Fruit fly (Drosophila melanogaster): ENCODE measurements around the gene CG12104.

CG12104 gene

DNA sequence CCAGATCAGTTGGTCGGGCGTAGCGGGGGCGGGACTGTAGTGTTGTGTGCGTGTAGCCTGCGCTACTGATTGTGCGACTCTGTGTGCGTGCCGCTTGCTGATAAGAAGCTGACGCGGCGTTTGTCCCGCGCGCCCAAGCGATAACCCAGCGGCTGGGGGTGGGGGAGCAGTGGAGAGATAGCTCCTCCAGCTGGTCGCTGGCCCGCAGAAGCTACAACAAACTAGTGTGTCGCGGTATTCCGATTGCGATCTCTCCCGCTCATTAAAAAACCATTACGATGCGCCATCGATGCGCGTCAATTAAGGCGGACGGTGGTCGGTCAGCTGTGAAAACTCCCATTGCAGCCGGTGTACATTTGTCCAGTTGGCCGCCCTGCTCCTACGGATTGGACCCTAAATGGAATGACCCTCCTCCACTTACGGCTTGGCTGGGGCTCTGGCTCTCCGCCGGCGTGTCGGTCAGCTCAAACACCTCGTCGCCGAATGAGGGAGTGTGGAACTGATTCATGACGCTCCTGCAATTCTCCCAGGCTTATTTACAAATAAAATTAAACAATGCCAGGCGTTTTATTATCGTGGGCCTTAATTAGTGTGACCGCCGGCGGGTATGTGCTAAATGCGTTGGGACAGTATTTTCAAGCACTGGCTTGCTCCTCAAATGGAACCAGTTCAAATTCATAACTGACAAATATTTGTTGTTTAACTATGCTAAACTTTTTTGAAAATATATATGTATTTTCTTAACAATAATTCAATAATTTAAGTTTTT lies at the start of gene CG12104:
TSS of gene CG12104 (minus strand) at position 611 of the 769 bp plus-strand sequence.
- TF ChIP-seq Rel (GFP tag; optimal IDR thresholded peaks at IDR 0.05) (no peak), Rel (tag; optimal IDR thresholded peaks at IDR 0.05) (peak; percentile 1), Mio (GFP tag; optimal IDR thresholded peaks at IDR 0.05) (no peak), foxo (GFP tag; optimal IDR thresholded peaks at IDR 0.05) (peak in 1 of 2 experiments; percentile 11), h (GFP tag; optimal IDR thresholded peaks at IDR 0.05) (peak; percentile 22)

DNA sequence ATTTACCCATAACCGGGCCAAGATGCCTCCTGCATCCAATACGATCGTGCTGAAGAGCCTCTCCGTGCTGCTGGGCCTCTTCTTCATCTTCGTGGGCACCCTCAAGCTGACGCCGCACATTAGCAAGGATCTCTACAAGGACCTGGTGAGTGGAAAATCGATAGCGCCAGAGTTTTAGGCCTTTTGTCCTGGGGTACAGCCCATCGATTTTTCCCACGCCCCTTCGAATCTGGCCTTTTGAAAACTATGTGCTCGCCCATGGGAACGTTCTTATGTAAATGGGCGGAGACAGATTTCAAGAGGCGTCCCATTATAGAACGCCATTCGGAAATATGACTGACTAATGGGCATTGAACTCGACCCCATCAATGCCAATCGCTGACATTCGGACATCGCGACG lies 46.9 kb upstream of the CG12104 start:
- TF ChIP-seq Dif (GFP tag; optimal IDR thresholded peaks at IDR 0.05; ENCODE audit: partially characterized antibody) = no peak
- TF ChIP-seq Sp1 (GFP tag; optimal IDR thresholded peaks at IDR 0.05) = no peak
- no peak for TF ChIP-seq Jra (GFP tag; optimal IDR thresholded peaks at IDR 0.05)
- TF ChIP-seq N (GFP tag; optimal IDR thresholded peaks at IDR 0.05) = no peak
- no peak for TF ChIP-seq Abd-B (GFP tag; optimal IDR thresholded peaks at IDR 0.05)

DNA sequence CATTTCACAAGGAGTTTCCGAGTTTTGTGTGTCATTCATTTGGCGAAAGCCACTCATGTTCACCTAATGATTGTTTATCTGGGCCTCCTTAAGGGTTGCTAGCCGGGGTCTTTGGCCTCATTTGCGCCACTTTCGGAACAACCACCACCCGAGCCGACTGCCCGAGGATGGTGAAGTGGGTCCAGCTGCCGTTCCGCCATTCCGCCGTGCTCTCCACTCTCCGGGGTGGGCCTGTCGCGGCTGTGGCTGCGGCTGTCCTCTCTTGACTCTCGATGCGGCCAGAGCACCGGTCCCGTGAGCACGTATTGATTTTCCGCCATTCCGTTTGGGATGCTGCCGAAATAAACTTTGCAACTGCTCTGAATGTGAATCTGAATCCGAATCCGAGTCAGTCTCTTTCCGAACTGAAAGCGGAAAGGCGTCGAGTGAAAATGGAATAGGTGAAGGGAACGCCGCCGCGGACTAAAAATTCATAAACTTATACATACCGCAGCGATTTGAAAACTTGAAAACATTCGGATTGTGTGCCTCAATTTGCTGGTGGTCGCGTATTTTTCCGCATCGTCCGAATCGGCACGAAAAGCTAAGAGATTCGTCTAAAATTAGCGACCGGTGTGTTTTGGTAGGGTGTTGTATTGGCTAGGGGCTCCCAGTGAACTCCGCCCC lies 46.3 kb upstream of the CG12104 start, which contains the start of gene CG13920:
TSS of gene CG13920 (plus strand) at position 255 of the 666 bp plus-strand sequence.
- TF ChIP-seq Dif (GFP tag; optimal IDR thresholded peaks at IDR 0.05; ENCODE audit: partially characterized antibody) (peak; percentile 10), usp (GFP tag; optimal IDR thresholded peaks at IDR 0.05) (no peak), sv (GFP tag; optimal IDR thresholded peaks at IDR 0.05) (no peak), psq (GFP tag; optimal IDR thresholded peaks at IDR 0.05) (no peak), rgr (GFP tag; optimal IDR thresholded peaks at IDR 0.05) (no peak), GATAd (GFP tag; optimal IDR thresholded peaks at IDR 0.05) (no peak)

DNA sequence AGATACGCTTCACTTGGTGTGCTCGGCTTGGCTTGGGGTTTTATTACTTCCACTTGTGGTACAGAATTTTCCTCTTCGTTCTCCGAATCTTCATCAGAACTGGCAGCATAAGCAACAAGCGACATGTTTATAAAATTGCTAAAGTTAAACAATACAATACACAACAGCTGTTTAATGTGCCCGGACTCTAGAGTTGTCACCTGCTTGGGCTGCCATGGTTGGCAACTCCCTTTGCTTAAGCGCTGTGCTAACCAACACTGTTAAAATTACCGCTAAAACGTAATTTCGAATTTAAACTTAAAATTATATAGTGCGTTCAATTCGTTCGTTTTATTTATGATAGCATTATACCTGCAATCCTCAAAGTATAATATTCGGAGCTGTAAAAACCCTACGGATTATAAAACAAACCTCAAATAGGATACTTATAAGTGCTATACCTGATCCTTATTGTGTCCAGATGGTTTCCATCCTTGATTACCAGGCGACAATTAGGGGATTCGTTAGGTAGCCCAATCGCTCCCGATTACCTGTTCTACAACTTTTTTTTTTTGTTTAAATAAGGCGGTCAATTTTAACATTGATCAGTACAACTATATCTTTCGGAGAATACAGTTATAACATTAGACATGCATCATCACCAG lies 44.9 kb upstream of the CG12104 start, which contains the start of the genes CG17249 and Bro:
TSS of gene CG17249 (minus strand) at position 189 of the 644 bp plus-strand sequence.
TSS of gene Bro (plus strand) at position 594 of the 644 bp plus-strand sequence.
- TF ChIP-seq lola (GFP tag; optimal IDR thresholded peaks at IDR 0.05) (no peak), ey (GFP tag; optimal IDR thresholded peaks at IDR 0.05) (peak; percentile 37), h (GFP tag; optimal IDR thresholded peaks at IDR 0.05) (no peak), Hr83 (GFP tag; optimal IDR thresholded peaks at IDR 0.05; ENCODE audit: poor library complexity, severe bottlenecking) (peak; percentile 86), usp (GFP tag; optimal IDR thresholded peaks at IDR 0.05) (no peak), Myc (optimal IDR thresholded peaks at IDR 0.05) (peak; percentile 51), Mio (GFP tag; optimal IDR thresholded peaks at IDR 0.05) (no peak), psq (GFP tag; optimal IDR thresholded peaks at IDR 0.05) (peak; percentile 2), Hr78 (GFP tag; optimal IDR thresholded peaks at IDR 0.05) (no peak), CG9705 (GFP tag; optimal IDR thresholded peaks at IDR 0.05) (no peak), rgr (GFP tag; optimal IDR thresholded peaks at IDR 0.05) (peak; percentile 67), brk (GFP tag; optimal IDR thresholded peaks at IDR 0.05) (no peak), N (GFP tag; optimal IDR thresholded peaks at IDR 0.05) (no peak), tai (GFP tag; optimal IDR thresholded peaks at IDR 0.05) (no peak), Jra (GFP tag; optimal IDR thresholded peaks at IDR 0.05) (no peak), br (GFP tag; optimal IDR thresholded peaks at IDR 0.05) (no peak), dl (GFP tag; optimal IDR thresholded peaks at IDR 0.05; ENCODE audit: insufficient read depth in 1 of 2, partially characterized antibody in 2 of 2) (no peak), Dif (GFP tag; optimal IDR thresholded peaks at IDR 0.05; ENCODE audit: partially characterized antibody) (peak; percentile 25), Dfd (GFP tag; optimal IDR thresholded peaks at IDR 0.05) (no peak), OdsH (GFP tag; optimal IDR thresholded peaks at IDR 0.05) (peak; percentile 16), Hnf4 (GFP tag; optimal IDR thresholded peaks at IDR 0.05) (peak; percentile 80), pan (optimal IDR thresholded peaks at IDR 0.05) (no peak), sv (GFP tag; optimal IDR thresholded peaks at IDR 0.05) (peak; percentile 38), foxo (GFP tag; optimal IDR thresholded peaks at IDR 0.05) (peak in 1 of 2 experiments; percentile 44), CG32264 (GFP tag; optimal IDR thresholded peaks at IDR 0.05) (no peak), Vsx2 (GFP tag; optimal IDR thresholded peaks at IDR 0.05; ENCODE audit: partially characterized antibody) (no peak), GATAd (GFP tag; optimal IDR thresholded peaks at IDR 0.05) (no peak), Abd-B (GFP tag; optimal IDR thresholded peaks at IDR 0.05) (no peak)

All from whole organism, wandering third instar larva.